Worm (Caenorhabditis elegans) whole organism, early embryonic: ENCODE data around the gene ZC250.5.

Source experiments
- B0310.2 ChIP-seq: sonication (generic microtip); optimal IDR thresholded peaks from 2 replicates; lab custom pipeline; 2016; ENCODE audit warnings: mild to moderate bottlenecking, missing genetic modification characterization, missing compliant biosample characterization
- F13C5.2 ChIP-seq: sonication (generic microtip); optimal IDR thresholded peaks from 2 replicates; lab custom pipeline; 2017; ENCODE audit warnings: mild to moderate bottlenecking, missing genetic modification characterization, inconsistent platforms, missing compliant biosample characterization
- aly-1 ChIP-seq: sonication (generic microtip); optimal IDR thresholded peaks from 2 replicates; lab custom pipeline; 2016; ENCODE audit warnings: missing genetic modification characterization, missing compliant biosample characterization
- ama-1 ChIP-seq: fragments of 150-350 bp; optimal IDR thresholded peaks from 2 replicates; lab custom pipeline; 2014
- ceh-13 ChIP-seq: fragments of 200-800 bp; sonication (Bioruptor generic); optimal IDR thresholded peaks from 2 replicates; lab custom pipeline; 2018; ENCODE audit warnings: mild to moderate bottlenecking, missing genetic modification characterization, missing compliant biosample characterization
- ceh-36 ChIP-seq: sonication (generic microtip); optimal IDR thresholded peaks from 2 replicates; lab custom pipeline; 2016; ENCODE audit warnings: missing genetic modification characterization, inconsistent platforms, missing compliant biosample characterization
- ets-7 ChIP-seq: sonication (generic microtip); optimal IDR thresholded peaks from 2 replicates; lab custom pipeline; 2016; ENCODE audit warnings: missing genotype, missing genetic modification characterization, missing compliant biosample characterization
- flt-1 ChIP-seq: fragments of 200-800 bp; sonication (Bioruptor generic); IDR thresholded peaks from 2 replicates; pipeline ENCODE4 v1.3.6; 2022; ENCODE audit warnings: missing genetic modification characterization, missing compliant biosample characterization
- hmbx-1 ChIP-seq: sonication (generic microtip); optimal IDR thresholded peaks from 2 replicates; lab custom pipeline; 2016; ENCODE audit warnings: mild to moderate bottlenecking, missing genetic modification characterization, missing compliant biosample characterization
- hmg-4 ChIP-seq: fragments of 200-800 bp; sonication (Bioruptor generic); optimal IDR thresholded peaks from 2 replicates; lab custom pipeline; 2018; ENCODE audit warnings: mild to moderate bottlenecking, missing genetic modification characterization, missing compliant biosample characterization
- hnd-1 ChIP-seq: sonication (generic microtip); optimal IDR thresholded peaks from 2 replicates; lab custom pipeline; 2016; ENCODE audit warnings: missing genetic modification characterization, missing compliant biosample characterization
- pes-1 ChIP-seq: fragments of 200-800 bp; sonication (Bioruptor generic); IDR thresholded peaks from 2 replicates; pipeline ENCODE4 v1.3.6; 2022; ENCODE audit warnings: missing genetic modification reagents, missing genetic modification characterization, missing compliant biosample characterization
- scrt-1 ChIP-seq: fragments of 200-800 bp; sonication (Bioruptor generic); IDR thresholded peaks from 2 replicates; pipeline ENCODE4 v1.3.6; 2022; ENCODE audit warnings: missing genetic modification characterization, missing compliant biosample characterization
- sea-1 ChIP-seq: fragments of 200-800 bp; sonication (Bioruptor generic); conservative IDR thresholded peaks from 2 replicates; pipeline ENCODE4 v1.3.6; 2022; ENCODE audit warnings: missing genetic modification characterization, missing compliant biosample characterization
- tbx-11 ChIP-seq: fragments of 200-800 bp; sonication (Bioruptor generic); IDR thresholded peaks from 2 replicates; pipeline ENCODE4 v1.3.6; 2022; ENCODE audit warnings: missing genetic modification characterization, missing compliant biosample characterization
- tbx-37 ChIP-seq: fragments of 200-800 bp; sonication (Bioruptor generic); conservative IDR thresholded peaks from 2 replicates; pipeline ENCODE4 v1.3.6; 2022; ENCODE audit warnings: missing genetic modification reagents, missing genetic modification characterization, missing compliant biosample characterization
- tra-4 ChIP-seq: sonication (generic microtip); optimal IDR thresholded peaks from 2 replicates; lab custom pipeline; 2017; ENCODE audit warnings: missing genetic modification characterization, missing compliant biosample characterization

The ZC250.5 gene

DNA sequence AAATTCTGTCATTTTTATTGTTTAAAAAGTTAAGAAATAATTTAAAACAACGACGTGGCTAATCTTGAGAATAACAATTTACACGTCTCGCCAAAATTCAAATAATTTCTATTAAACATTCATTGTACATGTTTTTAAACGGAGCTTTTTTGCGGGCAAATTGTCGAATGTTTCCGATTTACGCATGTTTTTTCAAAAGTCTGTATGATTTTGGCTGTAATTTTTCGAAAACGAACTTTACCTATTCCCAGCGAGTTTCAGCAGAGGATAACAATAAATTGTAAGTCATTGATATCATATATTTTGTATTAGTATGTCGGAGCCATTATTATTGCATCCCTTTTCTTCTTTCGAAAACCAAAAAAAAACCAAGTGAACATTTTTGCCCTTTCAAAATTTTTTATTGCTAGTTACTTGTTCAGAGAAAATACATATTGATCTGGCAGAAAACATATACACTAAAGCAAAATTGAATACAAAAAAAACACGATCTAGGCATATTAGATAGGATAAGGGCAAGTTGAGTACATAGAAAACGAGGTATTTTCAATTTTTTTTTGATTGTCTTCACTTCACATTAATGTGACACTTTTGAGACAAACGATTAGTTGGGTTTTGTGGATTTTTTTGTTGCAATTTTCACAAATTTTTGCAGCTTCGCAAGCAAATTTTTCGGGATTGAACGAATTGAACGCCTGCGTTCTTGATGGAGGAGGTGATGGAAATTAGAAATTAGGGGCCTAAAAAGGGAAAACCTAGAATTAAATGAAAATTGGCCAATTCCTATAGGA lies 33.2 kb downstream of the ZC250.5 start, which contains the start of gene F26F12.2:
Gene F26F12.2 (minus strand): TSS at position 38 of the 791 bp plus-strand sequence.
- TF ChIP-seq ets-7 (tag; lab: Kevin White, UChicago) (no peak), hmg-4 (GFP tag; lab: Kevin White, UChicago) (no peak), hnd-1 (tag; lab: Kevin White, UChicago) (no peak), B0310.2 (no peak), tbx-11 (no peak), scrt-1 (GFP tag; lab: Robert Waterston, UW) (no peak), F13C5.2 (tag; lab: Kevin White, UChicago) (no peak), sea-1 (GFP tag; lab: Robert Waterston, UW) (no peak), flt-1 (GFP tag; lab: Robert Waterston, UW) (no peak), tra-4 (no peak), ceh-36 (no peak), ama-1 (lab: Kevin White, UChicago) (no peak), pes-1 (no peak), hmbx-1 (tag; lab: Kevin White, UChicago) (no peak), tbx-37 (GFP tag; lab: Robert Waterston, UW) (no peak), ceh-13 (GFP tag; lab: Kevin White, UChicago) (no peak)

- TF ChIP-seq hnd-1 (tag; lab: Kevin White, UChicago): no peak
Observed at ce11 chrV:5840939-5841338, 35.4 kb downstream of the ZC250.5 start.

ce11 chrV:5842507-5843144 lies 37.1 kb downstream of the ZC250.5 start:
- TF ChIP-seq hnd-1 (tag; lab: Kevin White, UChicago) (no peak), pes-1 (no peak), tbx-37 (GFP tag; lab: Robert Waterston, UW) (no peak), ceh-13 (GFP tag; lab: Kevin White, UChicago) (no peak), ets-7 (tag; lab: Kevin White, UChicago) (no peak), tra-4 (no peak), sea-1 (GFP tag; lab: Robert Waterston, UW) (no peak), hmbx-1 (tag; lab: Kevin White, UChicago) (no peak), scrt-1 (GFP tag; lab: Robert Waterston, UW) (no peak), hmg-4 (GFP tag; lab: Kevin White, UChicago) (no peak), ama-1 (lab: Kevin White, UChicago) (no peak)

DNA sequence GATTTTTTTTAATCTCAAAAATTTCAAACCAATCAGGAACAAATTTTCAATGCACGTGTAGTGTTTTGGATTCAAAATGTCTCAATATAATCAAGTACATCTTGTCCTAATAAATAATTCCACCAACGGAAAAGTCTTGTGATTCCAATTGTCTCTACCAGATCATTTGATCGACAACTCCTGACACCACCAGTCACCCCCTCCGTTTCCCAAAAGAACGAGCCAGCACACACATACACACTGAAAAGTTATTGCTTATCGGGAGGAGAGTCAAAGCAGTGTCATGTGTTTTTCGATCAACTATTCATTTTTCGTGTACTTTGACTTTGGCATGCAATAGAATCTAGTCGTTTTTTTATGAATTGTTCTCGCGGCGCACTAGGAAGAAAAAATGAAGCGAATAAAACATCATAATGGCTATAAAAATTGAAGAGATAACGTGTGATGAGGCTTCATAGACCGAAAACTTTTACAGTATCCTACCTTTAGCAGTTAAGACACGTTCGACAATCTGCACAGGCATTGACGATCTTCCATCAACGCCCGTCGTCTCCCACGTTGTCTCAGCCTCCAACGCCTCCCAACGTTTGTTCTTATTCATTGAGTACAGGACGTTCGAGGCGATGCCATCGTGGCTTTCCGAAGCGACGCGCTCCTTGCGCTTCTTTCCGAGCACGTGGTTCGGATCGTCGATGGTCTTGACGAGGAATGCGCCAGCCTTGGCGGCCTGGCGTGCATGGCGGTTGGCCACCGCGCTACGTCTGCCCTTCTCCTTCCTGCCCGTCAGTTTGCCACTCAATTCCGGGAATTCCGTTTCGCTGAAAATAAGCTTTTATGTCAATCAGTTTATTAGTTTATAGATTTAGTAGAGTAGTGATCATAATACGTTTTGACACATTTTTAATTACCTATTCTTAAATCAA lies 38.1 kb downstream of the ZC250.5 start:
- TF ChIP-seq sea-1 (GFP tag; lab: Robert Waterston, UW) (no peak), tbx-37 (GFP tag; lab: Robert Waterston, UW) (no peak), aly-1 (tag; lab: Kevin White, UChicago) (peak; percentile 53)

DNA sequence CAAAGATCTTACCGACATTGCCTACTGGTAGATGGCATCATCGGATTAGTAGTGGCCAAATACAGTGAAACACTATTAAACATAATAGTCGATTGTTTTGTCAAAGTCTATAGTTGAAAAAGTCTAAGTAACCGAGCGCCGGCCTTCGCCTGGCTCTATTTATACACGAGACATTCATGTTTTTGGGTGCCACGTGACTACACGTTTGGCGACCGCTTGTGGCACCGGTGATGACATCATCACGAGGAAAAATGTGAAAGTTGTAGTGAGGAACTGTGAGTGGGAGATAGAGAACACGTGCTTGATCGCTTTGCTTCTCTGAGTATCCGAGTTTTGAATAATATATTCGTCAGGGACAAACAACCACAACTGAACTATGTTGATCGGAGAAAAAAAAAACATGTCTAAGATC lies 38.8 kb downstream of the ZC250.5 start:
- TF ChIP-seq pes-1: no peak
- TF ChIP-seq tra-4: no peak

- TF ChIP-seq aly-1 (tag; lab: Kevin White, UChicago) (no peak), hnd-1 (tag; lab: Kevin White, UChicago) (no peak), ama-1 (lab: Kevin White, UChicago) (no peak), sea-1 (GFP tag; lab: Robert Waterston, UW) (no peak), tra-4 (no peak), hmbx-1 (tag; lab: Kevin White, UChicago) (no peak), ceh-13 (GFP tag; lab: Kevin White, UChicago) (no peak), B0310.2 (no peak), hmg-4 (GFP tag; lab: Kevin White, UChicago) (no peak), pes-1 (no peak), tbx-11 (no peak), flt-1 (GFP tag; lab: Robert Waterston, UW) (no peak), scrt-1 (GFP tag; lab: Robert Waterston, UW) (no peak), tbx-37 (GFP tag; lab: Robert Waterston, UW) (no peak), ets-7 (tag; lab: Kevin White, UChicago) (no peak), F13C5.2 (tag; lab: Kevin White, UChicago) (no peak), ceh-36 (no peak)
Observed at ce11 chrV:5845162-5845561, 39.6 kb downstream of the ZC250.5 start.

DNA sequence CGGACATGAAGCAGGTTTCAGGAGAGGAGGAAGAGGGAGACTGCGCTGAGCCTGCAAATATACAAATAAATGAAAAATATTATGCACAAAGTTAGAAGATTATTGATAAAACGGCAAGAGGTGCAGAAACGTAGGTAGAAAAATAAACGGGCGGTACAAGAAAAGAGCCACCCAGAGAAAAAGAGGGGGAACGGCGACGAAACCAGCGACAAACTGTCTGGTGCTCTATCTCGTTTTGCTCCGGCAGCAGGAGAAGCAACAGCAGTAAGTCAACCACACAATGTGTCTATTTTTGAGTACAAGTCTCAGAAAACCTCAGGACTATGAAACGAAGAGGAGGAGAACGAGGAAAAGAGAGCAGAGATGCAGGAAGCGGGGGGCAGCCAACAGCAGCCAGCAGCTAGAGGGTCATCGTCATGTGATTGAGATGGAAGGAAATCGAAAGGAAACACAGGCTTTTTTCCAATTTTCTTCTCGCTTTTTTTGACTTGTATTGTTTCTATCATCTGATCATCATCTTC lies 40.2 kb downstream of the ZC250.5 start, which contains the start of gene F26F12.3:
Gene F26F12.3 (minus strand): TSS at position 51 of the 521 bp plus-strand sequence.
- TF ChIP-seq hmbx-1 (tag; lab: Kevin White, UChicago) (no peak), hmg-4 (GFP tag; lab: Kevin White, UChicago) (peak; percentile 21)
